Fruit fly (Drosophila melanogaster) Kc167 (cell line): Measurements from ENCODE around the gene Cog1.

Experiments
- h ChIP-seq: fragments of >200 bp; optimal IDR thresholded peaks from 3 replicates; lab custom pipeline; 2018; ENCODE audit warnings: missing external identifiers
- psq ChIP-seq: fragments of >200 bp; optimal IDR thresholded peaks from 2 replicates; lab custom pipeline; 2017; ENCODE audit warnings: missing external identifiers
- ttk ChIP-seq: sonication (Bioruptor generic); optimal IDR thresholded peaks from 2 replicates; lab custom pipeline; 2017; ENCODE audit warnings: missing external identifiers

DNA sequence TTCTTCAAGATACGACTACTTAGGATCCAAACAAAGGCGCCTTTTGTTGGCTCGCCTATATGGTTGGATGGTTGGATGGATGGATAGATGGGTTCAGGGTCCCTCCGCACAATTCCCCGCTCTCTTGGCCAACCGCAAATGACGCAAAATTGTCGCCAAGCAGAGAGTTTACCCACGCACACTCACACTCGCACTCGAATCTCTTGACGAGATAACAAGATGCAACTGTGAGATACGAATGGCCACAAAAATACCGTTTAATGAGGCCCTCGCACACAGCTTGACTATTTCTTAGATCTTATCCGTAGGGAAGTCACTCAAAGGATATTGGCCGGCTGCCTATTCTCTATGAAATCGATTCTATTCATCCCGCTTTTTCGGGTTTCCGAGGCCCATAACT, 40.3 kb upstream of the Cog1 start:
- TF ChIP-seq psq (lab: Kevin White, UChicago) (no peak), ttk (lab: Kevin White, UChicago) (no peak), h (no peak)
